Worm (Caenorhabditis elegans) whole organism, young adult: ENCODE results near the gene fbxa-138.

ENCODE experiments used
- B0019.2 ChIP-seq: fragments of 200-800 bp; sonication (Bioruptor generic); conservative IDR thresholded peaks from 2 replicates; pipeline ENCODE4 v1.3.6; 2022; ENCODE audit warnings: missing genetic modification reagents, missing genetic modification characterization, missing compliant biosample characterization
- B0035.1 ChIP-seq: sonication (generic microtip); optimal IDR thresholded peaks from 2 replicates; lab custom pipeline; 2016; ENCODE audit warnings: missing genetic modification characterization, mild to moderate bottlenecking, missing compliant biosample characterization, missing genotype, missing genetic modification reagents
- F10E7.11 ChIP-seq: sonication (generic microtip); optimal IDR thresholded peaks from 2 replicates; lab custom pipeline; 2017; ENCODE audit warnings: mild to moderate bottlenecking, missing genetic modification characterization, moderate library complexity, missing compliant biosample characterization
- F33H1.4 ChIP-seq: fragments of 200-800 bp; sonication (Bioruptor generic); IDR thresholded peaks from 2 replicates; pipeline ENCODE4 v1.3.6; 2022; ENCODE audit warnings: missing genetic modification reagents, missing genetic modification characterization, missing compliant biosample characterization
- F55B11.4 ChIP-seq: sonication (generic microtip); optimal IDR thresholded peaks from 2 replicates; lab custom pipeline; 2016; ENCODE audit warnings: missing compliant biosample characterization, missing genetic modification characterization, borderline replicate concordance; ENCODE audit not compliant: insufficient read depth
- F57C9.4 ChIP-seq: sonication (generic microtip); optimal IDR thresholded peaks from 2 replicates; lab custom pipeline; 2017; ENCODE audit warnings: mild to moderate bottlenecking, missing genetic modification characterization, missing compliant biosample characterization
- K11D2.4 ChIP-seq: fragments of 200-800 bp; sonication (Bioruptor generic); IDR thresholded peaks from 2 replicates; pipeline ENCODE4 v1.3.6; 2022; ENCODE audit warnings: missing genetic modification reagents, missing genetic modification characterization, missing compliant biosample characterization
- T07F8.4 ChIP-seq: sonication (generic microtip); optimal IDR thresholded peaks from 2 replicates; lab custom pipeline; 2016; ENCODE audit warnings: mild to moderate bottlenecking, missing genetic modification characterization, moderate library complexity, missing compliant biosample characterization
- T26A5.8 ChIP-seq: sonication (generic microtip); optimal IDR thresholded peaks from 2 replicates; lab custom pipeline; 2016; ENCODE audit warnings: missing genetic modification characterization, missing compliant biosample characterization
- Y56A3A.18 ChIP-seq: fragments of 200-800 bp; sonication (Bioruptor generic); IDR thresholded peaks from 2 replicates; pipeline ENCODE4 v1.3.6; 2022; ENCODE audit warnings: missing genetic modification reagents, missing genetic modification characterization, missing compliant biosample characterization
- Y67H2A.10 ChIP-seq: fragments of 200-800 bp; sonication (Bioruptor generic); conservative IDR thresholded peaks from 2 replicates; pipeline ENCODE4 v1.3.6; 2022; ENCODE audit warnings: missing genetic modification reagents, missing genetic modification characterization, missing compliant biosample characterization
- atf-7 ChIP-seq: sonication (generic microtip); optimal IDR thresholded peaks from 2 replicates; lab custom pipeline; 2017; ENCODE audit warnings: mild to moderate bottlenecking, missing genetic modification characterization, missing compliant biosample characterization
- attf-6 ChIP-seq: fragments of 200-800 bp; sonication (Bioruptor generic); IDR thresholded peaks from 2 replicates; pipeline ENCODE4 v1.3.6; 2022; ENCODE audit warnings: missing genetic modification reagents, missing genetic modification characterization, missing compliant biosample characterization
- bed-1 ChIP-seq: fragments of 200-800 bp; sonication (Bioruptor generic); IDR thresholded peaks from 2 replicates; pipeline ENCODE4 v1.3.6; 2022; ENCODE audit warnings: missing genetic modification reagents, missing genetic modification characterization, missing compliant biosample characterization
- cebp-2 ChIP-seq: fragments of 200-800 bp; sonication (Bioruptor generic); IDR thresholded peaks from 2 replicates; pipeline ENCODE4 v1.3.6; 2022; ENCODE audit warnings: missing genetic modification characterization, missing compliant biosample characterization
- ceh-100 ChIP-seq: fragments of 200-800 bp; sonication (Bioruptor generic); IDR thresholded peaks from 2 replicates; pipeline ENCODE4 v1.3.6; 2022; ENCODE audit warnings: missing genetic modification reagents, missing genetic modification characterization, missing compliant biosample characterization
- chd-7 ChIP-seq: sonication (generic microtip); optimal IDR thresholded peaks from 2 replicates; lab custom pipeline; 2016; ENCODE audit warnings: mild to moderate bottlenecking, missing genetic modification characterization, moderate library complexity, missing compliant biosample characterization
- dox-1 ChIP-seq: fragments of 200-800 bp; sonication (Bioruptor generic); IDR thresholded peaks from 2 replicates; pipeline ENCODE4 v1.3.6; 2022; ENCODE audit warnings: missing genetic modification reagents, missing genetic modification characterization, missing compliant biosample characterization
- egl-18 ChIP-seq: fragments of 200-800 bp; sonication (Bioruptor generic); IDR thresholded peaks from 2 replicates; pipeline ENCODE4 v1.3.6; 2022; ENCODE audit warnings: missing genetic modification reagents, missing genetic modification characterization, missing compliant biosample characterization
- ekl-4 ChIP-seq: fragments of 200-800 bp; sonication (Bioruptor generic); IDR thresholded peaks from 2 replicates; pipeline ENCODE4 v1.3.6; 2022; ENCODE audit warnings: missing genetic modification reagents, missing genetic modification characterization, missing compliant biosample characterization
- ets-4 ChIP-seq: fragments of 200-800 bp; sonication (Bioruptor generic); optimal IDR thresholded peaks from 2 replicates; lab custom pipeline; 2018; ENCODE audit warnings: mild to moderate bottlenecking, missing genetic modification characterization, missing compliant biosample characterization
- fkh-3 ChIP-seq: sonication (generic microtip); optimal IDR thresholded peaks from 2 replicates; lab custom pipeline; 2016; ENCODE audit warnings: mild to moderate bottlenecking, missing genetic modification characterization, missing compliant biosample characterization
- hlh-12 ChIP-seq: sonication (generic microtip); optimal IDR thresholded peaks from 2 replicates; lab custom pipeline; 2016; ENCODE audit warnings: missing genetic modification characterization, missing compliant biosample characterization
- hmg-1.2 ChIP-seq: fragments of 200-800 bp; sonication (Bioruptor generic); IDR thresholded peaks from 2 replicates; pipeline ENCODE4 v1.3.6; 2022; ENCODE audit warnings: missing genetic modification reagents, missing genetic modification characterization, missing compliant biosample characterization
- hsf-1 ChIP-seq: fragments of 200-800 bp; sonication (Bioruptor generic); IDR thresholded peaks from 2 replicates; pipeline ENCODE4 v1.3.6; 2022; ENCODE audit warnings: missing genetic modification reagents, missing genetic modification characterization, missing compliant biosample characterization
- lag-1 ChIP-seq: fragments of 200-800 bp; sonication (Bioruptor generic); IDR thresholded peaks from 2 replicates; pipeline ENCODE4 v1.3.6; 2022; ENCODE audit warnings: missing genetic modification reagents, missing genetic modification characterization, missing compliant biosample characterization
- lin-40 ChIP-seq: sonication (generic microtip); optimal IDR thresholded peaks from 2 replicates; lab custom pipeline; 2016; ENCODE audit warnings: missing genetic modification characterization, mild to moderate bottlenecking, missing compliant biosample characterization, missing genotype, missing genetic modification reagents
- madf-10 ChIP-seq: sonication (generic microtip); optimal IDR thresholded peaks from 2 replicates; lab custom pipeline; 2016; ENCODE audit warnings: mild to moderate bottlenecking, missing genetic modification characterization, missing compliant biosample characterization
- madf-3 ChIP-seq: fragments of 200-800 bp; sonication (Bioruptor generic); IDR thresholded peaks from 2 replicates; pipeline ENCODE4 v1.3.6; 2022; ENCODE audit warnings: missing genetic modification reagents, missing genetic modification characterization, missing compliant biosample characterization
- mes-4 ChIP-seq: sonication (generic microtip); optimal IDR thresholded peaks from 2 replicates; lab custom pipeline; 2016; ENCODE audit warnings: missing genotype, missing genetic modification characterization, missing compliant biosample characterization
- nfya-2 ChIP-seq: fragments of 200-800 bp; sonication (Bioruptor generic); IDR thresholded peaks from 2 replicates; pipeline ENCODE4 v1.3.6; 2022; ENCODE audit warnings: missing genetic modification reagents, missing genetic modification characterization, missing compliant biosample characterization
- nhr-27 ChIP-seq: fragments of 200-800 bp; sonication (Bioruptor generic); optimal IDR thresholded peaks from 2 replicates; lab custom pipeline; 2018; ENCODE audit warnings: mild to moderate bottlenecking, missing genetic modification characterization, moderate library complexity, missing compliant biosample characterization
- nhr-80 ChIP-seq: sonication (generic microtip); optimal IDR thresholded peaks from 2 replicates; lab custom pipeline; 2016; ENCODE audit warnings: missing genetic modification characterization, missing compliant biosample characterization
- repo-1 ChIP-seq: sonication (generic microtip); optimal IDR thresholded peaks from 2 replicates; lab custom pipeline; 2017; ENCODE audit warnings: mild to moderate bottlenecking, missing genetic modification characterization, missing compliant biosample characterization
- sea-2 ChIP-seq: fragments of 200-800 bp; sonication (Bioruptor generic); IDR thresholded peaks from 2 replicates; pipeline ENCODE4 v1.3.6; 2022; ENCODE audit warnings: missing genetic modification characterization, missing compliant biosample characterization
- snpc-1.3 ChIP-seq: sonication (generic microtip); optimal IDR thresholded peaks from 2 replicates; lab custom pipeline; 2017; ENCODE audit warnings: missing genetic modification characterization, mild to moderate bottlenecking, missing compliant biosample characterization, antibody characterized with exemption, moderate library complexity, missing genotype, missing genetic modification reagents; ENCODE audit not compliant: insufficient read depth
- snpc-3.4 ChIP-seq: sonication (generic microtip); optimal IDR thresholded peaks from 2 replicates; lab custom pipeline; 2017; ENCODE audit warnings: missing genetic modification characterization, mild to moderate bottlenecking, missing compliant biosample characterization, antibody characterized with exemption, moderate library complexity, missing genotype, missing genetic modification reagents
- sptf-2 ChIP-seq: fragments of 200-800 bp; sonication (Bioruptor generic); optimal IDR thresholded peaks from 2 replicates; lab custom pipeline; 2018; ENCODE audit warnings: mild to moderate bottlenecking, missing genetic modification characterization, missing compliant biosample characterization
- tlf-1 ChIP-seq: fragments of 200-800 bp; sonication (Bioruptor generic); optimal IDR thresholded peaks from 2 replicates; lab custom pipeline; 2018; ENCODE audit warnings: mild to moderate bottlenecking, missing genetic modification characterization, missing compliant biosample characterization
- unc-62 ChIP-seq: fragments of 150-350 bp; optimal IDR thresholded peaks from 2 replicates; lab custom pipeline; 2014; ENCODE audit warnings: missing biosample characterization, missing genetic modification reagents, missing genetic modification characterization
- ztf-22 ChIP-seq: fragments of 200-800 bp; sonication (Bioruptor generic); optimal IDR thresholded peaks from 2 replicates; lab custom pipeline; 2018; ENCODE audit warnings: mild to moderate bottlenecking, missing genetic modification characterization, moderate library complexity, missing compliant biosample characterization
- ztf-3 ChIP-seq: fragments of 200-800 bp; sonication (Bioruptor generic); optimal IDR thresholded peaks from 2 replicates; lab custom pipeline; 2018; ENCODE audit warnings: mild to moderate bottlenecking, missing genetic modification characterization, missing compliant biosample characterization
- ztf-6 ChIP-seq: fragments of 200-800 bp; sonication (Bioruptor generic); IDR thresholded peaks from 2 replicates; pipeline ENCODE4 v1.3.6; 2022; ENCODE audit warnings: missing genetic modification reagents, missing genetic modification characterization, missing compliant biosample characterization

fbxa-138 gene

DNA sequence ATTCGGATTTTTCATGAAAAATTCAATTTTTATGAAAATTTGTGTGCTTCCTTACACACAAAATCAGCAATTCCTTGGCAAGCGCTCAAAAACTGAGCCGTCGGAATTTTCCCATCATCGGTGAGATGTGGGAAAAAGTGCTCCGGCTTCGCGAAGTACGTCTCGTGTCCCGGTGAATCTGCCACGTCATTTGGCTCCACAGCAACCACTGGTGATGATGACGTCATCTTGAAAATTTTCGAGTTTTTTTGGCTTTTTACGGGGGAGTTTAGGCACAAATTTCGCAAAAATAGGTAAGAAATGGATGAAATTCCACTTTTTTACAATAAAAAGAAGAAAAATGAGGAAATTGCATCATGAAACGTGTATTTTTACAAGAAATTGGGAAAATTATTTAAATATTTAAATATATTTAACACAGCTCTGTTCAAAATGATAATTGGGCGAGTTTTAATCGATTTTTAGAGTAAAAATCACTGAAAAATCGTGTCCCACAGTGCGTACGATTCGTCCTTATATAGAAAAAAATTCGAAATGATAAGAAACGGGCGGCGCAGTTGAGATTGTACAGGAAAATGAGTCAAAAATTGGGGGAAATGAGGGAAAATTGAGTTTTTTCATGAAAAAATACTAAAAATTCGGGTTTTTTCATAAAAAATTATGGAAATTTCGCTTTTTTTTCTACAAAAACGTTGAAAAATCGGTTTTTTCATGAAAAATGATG is 30.0 kb upstream of the fbxa-138 start, which contains the start of gene Y82E9BR.14:
Gene Y82E9BR.14 (minus strand): TSS at position 227 of the 724 bp plus-strand sequence.
- no peak for TF ChIP-seq nhr-27
- no peak for TF ChIP-seq mes-4 (tag; lab: Kevin White, UChicago)
- no peak for TF ChIP-seq nfya-2
- TF ChIP-seq T07F8.4 (tag; lab: Kevin White, UChicago) = no peak
- peak; percentile 10 for TF ChIP-seq T26A5.8 (tag; lab: Kevin White, UChicago)
- TF ChIP-seq sea-2 (GFP tag; lab: Robert Waterston, UW) = no peak
- TF ChIP-seq egl-18 (GFP tag; lab: Robert Waterston, UW) = no peak
- TF ChIP-seq F33H1.4 (GFP tag; lab: Robert Waterston, UW) = no peak
- TF ChIP-seq unc-62 = no peak
- no peak for TF ChIP-seq madf-10 (tag; lab: Kevin White, UChicago)
- TF ChIP-seq ztf-22 (GFP tag; lab: Kevin White, UChicago) = no peak
- TF ChIP-seq atf-7 (tag; lab: Kevin White, UChicago) = peak; percentile 74
- TF ChIP-seq bed-1 = no peak
- TF ChIP-seq Y67H2A.10 (GFP tag; lab: Robert Waterston, UW) = no peak
- TF ChIP-seq repo-1 = no peak
- no peak for TF ChIP-seq snpc-1.3 (tag; lab: Kevin White, UChicago)
- peak; percentile 53 for TF ChIP-seq nhr-80 (tag; lab: Kevin White, UChicago)
- 0 out of 2 replicates have a peak, but pooled peaks have one; percentile 9 for TF ChIP-seq hmg-1.2 (GFP tag; lab: Robert Waterston, UW)
- no peak for TF ChIP-seq dox-1 (GFP tag; lab: Robert Waterston, UW)
- no peak for TF ChIP-seq F55B11.4 (tag; lab: Kevin White, UChicago)
- no peak for TF ChIP-seq chd-7
- no peak for TF ChIP-seq attf-6 (GFP tag; lab: Robert Waterston, UW)
- no peak for TF ChIP-seq fkh-3 (tag; lab: Kevin White, UChicago)
- TF ChIP-seq lin-40 (tag; lab: Kevin White, UChicago) = no peak
- TF ChIP-seq B0035.1 (tag; lab: Kevin White, UChicago) = no peak
- no peak for TF ChIP-seq sptf-2 (GFP tag; lab: Kevin White, UChicago)
- no peak for TF ChIP-seq Y56A3A.18 (GFP tag; lab: Robert Waterston, UW)
- no peak for TF ChIP-seq hlh-12 (tag; lab: Kevin White, UChicago)
- TF ChIP-seq ets-4 (GFP tag; lab: Kevin White, UChicago) = no peak
- no peak for TF ChIP-seq cebp-2 (GFP tag; lab: Robert Waterston, UW)
- TF ChIP-seq madf-3 (GFP tag; lab: Robert Waterston, UW) = peak; percentile 85
- TF ChIP-seq lag-1 = no peak
- peak; percentile 42 for TF ChIP-seq hsf-1 (GFP tag; lab: Robert Waterston, UW)
- TF ChIP-seq F57C9.4 (tag; lab: Kevin White, UChicago) = no peak
- no peak for TF ChIP-seq ztf-3
- TF ChIP-seq tlf-1 (GFP tag; lab: Kevin White, UChicago) = no peak
- no peak for TF ChIP-seq K11D2.4
- TF ChIP-seq B0019.2 = no peak
- TF ChIP-seq ekl-4 (GFP tag; lab: Robert Waterston, UW) = no peak
- TF ChIP-seq F10E7.11 (tag; lab: Kevin White, UChicago) = no peak
- no peak for TF ChIP-seq ceh-100 (GFP tag; lab: Robert Waterston, UW)
- TF ChIP-seq ztf-6 (GFP tag; lab: Robert Waterston, UW) = no peak
- TF ChIP-seq snpc-3.4 = no peak
